Worm (Caenorhabditis elegans): Measurements from ENCODE around the gene str-238.

DNA sequence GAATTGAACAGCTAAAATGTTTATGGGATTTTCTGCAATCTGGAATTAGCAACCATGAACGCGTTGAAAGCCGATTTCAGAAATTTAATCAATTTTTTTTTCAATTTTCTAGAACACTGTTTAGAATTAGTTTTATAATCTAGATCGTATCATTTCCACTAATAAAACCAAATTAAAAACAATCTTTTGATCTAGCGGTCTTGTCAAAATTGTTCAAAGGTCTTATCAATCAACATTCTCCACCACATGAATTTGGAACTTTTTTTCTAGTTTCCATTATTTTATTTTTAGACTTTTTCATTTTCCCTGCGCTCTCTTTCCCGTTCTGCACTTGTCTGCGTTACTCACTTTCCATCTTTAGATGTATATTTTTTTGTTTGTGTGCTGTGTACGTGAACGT, 2.5 kb upstream of the str-238 start, which contains the start of gene srp-2:
- TF ChIP-seq Y5F2A.4 (GFP tag; optimal IDR thresholded peaks at IDR 0.05) = no peak
- TF ChIP-seq fkh-10 (GFP tag; optimal IDR thresholded peaks at IDR 0.05) = no peak
- no peak for TF ChIP-seq ztf-11 (tag; optimal IDR thresholded peaks at IDR 0.05)
- no peak for TF ChIP-seq unc-62 (GFP tag; optimal IDR thresholded peaks at IDR 0.05 in 1 of 2)
- no peak for TF ChIP-seq unc-62 (tag; optimal IDR thresholded peaks at IDR 0.05)
- TF ChIP-seq fos-1 (tag; optimal IDR thresholded peaks at IDR 0.05) = no peak
